Fruit fly (Drosophila melanogaster) whole organism, embryonic: ENCODE results near the gene CG13996.

Experiments
- Aef1 ChIP-seq: fragments of 200-800 bp; sonication (Bioruptor generic); IDR thresholded peaks from 3 replicates; pipeline ENCODE4 v1.3.6; 2022; ENCODE audit warnings: missing biosample characterization, missing genetic modification characterization
- Asciz ChIP-seq: fragments of 200-800 bp; sonication (Bioruptor generic); optimal IDR thresholded peaks from 2 replicates; lab custom pipeline; 2017; ENCODE audit warnings: missing biosample characterization, mild to moderate bottlenecking, missing genetic modification characterization, missing genetic modification reagents
- Bgb ChIP-seq: fragments of 200-800 bp; sonication (Bioruptor generic); IDR thresholded peaks from 2 replicates; pipeline ENCODE4 v1.3.6; 2022; ENCODE audit warnings: missing biosample characterization, missing genetic modification characterization; ENCODE audit not compliant: partially characterized antibody
- CG10366 ChIP-seq: fragments of 200-800 bp; sonication (Bioruptor generic); IDR thresholded peaks from 2 replicates; pipeline ENCODE4 v1.3.6; 2022; ENCODE audit warnings: missing biosample characterization, missing genetic modification characterization
- CG10543 ChIP-seq: fragments of 200-800 bp; sonication (Bioruptor generic); optimal IDR thresholded peaks from 3 replicates; lab custom pipeline; 2017; ENCODE audit warnings: missing biosample characterization, mild to moderate bottlenecking, missing genetic modification characterization, moderate library complexity
- CG12391 ChIP-seq: fragments of 200-800 bp; sonication (Bioruptor generic); optimal IDR thresholded peaks from 3 replicates; lab custom pipeline; 2018; ENCODE audit warnings: missing biosample characterization, mild to moderate bottlenecking, missing genetic modification characterization, moderate library complexity
- CG14667 ChIP-seq: fragments of 200-800 bp; sonication (Bioruptor generic); IDR thresholded peaks from 2 replicates; pipeline ENCODE4 v1.3.6; 2022; ENCODE audit warnings: missing biosample characterization, missing genetic modification characterization
- CG15696 ChIP-seq: fragments of 200-800 bp; sonication (Bioruptor generic); optimal IDR thresholded peaks from 2 replicates; lab custom pipeline; 2019; ENCODE audit warnings: missing biosample characterization, mild to moderate bottlenecking, missing genetic modification characterization, moderate library complexity
- CG1832 ChIP-seq: fragments of 200-800 bp; sonication (Bioruptor generic); optimal IDR thresholded peaks from 2 replicates; lab custom pipeline; 2017; ENCODE audit warnings: missing biosample characterization, mild to moderate bottlenecking, missing genetic modification characterization, inconsistent platforms
- CG2120 ChIP-seq: fragments of 200-800 bp; sonication (Bioruptor generic); optimal IDR thresholded peaks from 3 replicates; lab custom pipeline; 2016; ENCODE audit warnings: missing biosample characterization, missing genetic modification characterization
- CG2875 ChIP-seq: fragments of 200-800 bp; sonication (Bioruptor generic); optimal IDR thresholded peaks from 2 replicates; lab custom pipeline; 2017; ENCODE audit warnings: missing biosample characterization, mild to moderate bottlenecking, missing genetic modification characterization, missing genetic modification reagents
- CG3163 ChIP-seq: fragments of 200-800 bp; sonication (Bioruptor generic); optimal IDR thresholded peaks from 3 replicates; lab custom pipeline; 2016; ENCODE audit warnings: missing biosample characterization, missing genetic modification characterization
- CG4707 ChIP-seq: fragments of 200-800 bp; sonication (Bioruptor generic); optimal IDR thresholded peaks from 2 replicates; lab custom pipeline; 2018; ENCODE audit warnings: missing biosample characterization, mild to moderate bottlenecking, missing genetic modification characterization, moderate library complexity
- CG5180 ChIP-seq: fragments of 200-800 bp; sonication (Bioruptor generic); optimal IDR thresholded peaks from 3 replicates; lab custom pipeline; 2017; ENCODE audit warnings: missing biosample characterization, missing genetic modification characterization, mild to moderate bottlenecking, moderate library complexity, missing genetic modification reagents
- CG5245 ChIP-seq: fragments of 200-800 bp; sonication (Bioruptor generic); optimal IDR thresholded peaks from 3 replicates; lab custom pipeline; 2016; ENCODE audit warnings: missing biosample characterization, missing genetic modification characterization
- CG7839 ChIP-seq: fragments of 200-800 bp; sonication (Bioruptor generic); optimal IDR thresholded peaks from 3 replicates; lab custom pipeline; 2018; ENCODE audit warnings: missing biosample characterization, mild to moderate bottlenecking, missing genetic modification characterization, moderate library complexity
- CG8388 ChIP-seq: fragments of 200-800 bp; sonication (Bioruptor generic); optimal IDR thresholded peaks from 2 replicates; lab custom pipeline; 2019; ENCODE audit warnings: missing biosample characterization, mild to moderate bottlenecking, missing genetic modification characterization, moderate library complexity
- CG9817 ChIP-seq: fragments of 200-800 bp; sonication (Bioruptor generic); optimal IDR thresholded peaks from 2 replicates; lab custom pipeline; 2018; ENCODE audit warnings: missing biosample characterization, mild to moderate bottlenecking, missing genetic modification characterization, moderate library complexity
- CoRest ChIP-seq: fragments of 200-800 bp; sonication (Bioruptor generic); optimal IDR thresholded peaks from 3 replicates; lab custom pipeline; 2018; ENCODE audit warnings: missing biosample characterization, mild to moderate bottlenecking, missing genetic modification characterization, moderate library complexity
- HLHmδ ChIP-seq: fragments of 200-800 bp; sonication (Bioruptor generic); optimal IDR thresholded peaks from 2 replicates; lab custom pipeline; 2018; ENCODE audit warnings: missing biosample characterization, mild to moderate bottlenecking, missing genetic modification characterization, moderate library complexity
- Hand ChIP-seq: fragments of 200-800 bp; sonication (Bioruptor generic); optimal IDR thresholded peaks from 2 replicates; lab custom pipeline; 2017; ENCODE audit warnings: mild to moderate bottlenecking, missing biosample characterization, missing genetic modification reagents, missing genetic modification characterization
- Hr51 ChIP-seq, 2 experiments: fragments of 200-800 bp; sonication (Bioruptor generic); optimal IDR thresholded peaks; 2 replicates in 1 of 2; 3 replicates in 1 of 2; lab custom pipeline; 2016 to 2018; ENCODE audit warnings: missing biosample characterization in 2 of 2, missing genetic modification characterization in 2 of 2, mild to moderate bottlenecking in 1 of 2, moderate library complexity in 1 of 2
- MBD-R2 ChIP-seq: fragments of 200-800 bp; sonication (Bioruptor generic); IDR thresholded peaks from 2 replicates; pipeline ENCODE4 v1.3.6; 2022; ENCODE audit warnings: missing biosample characterization, missing genetic modification characterization
- MTF-1 ChIP-seq: fragments of 200-800 bp; sonication (Bioruptor generic); optimal IDR thresholded peaks from 2 replicates; lab custom pipeline; 2018; ENCODE audit warnings: missing biosample characterization, mild to moderate bottlenecking, missing genetic modification characterization, borderline replicate concordance
- Med ChIP-seq: fragments of 200-800 bp; sonication (Bioruptor generic); peaks from one replicate; lab custom pipeline; 2016; ENCODE audit warnings: missing biosample characterization, missing genetic modification characterization, mild to moderate bottlenecking, inconsistent platforms, moderate library complexity
- Neu2 ChIP-seq: fragments of 200-800 bp; sonication (Bioruptor generic); optimal IDR thresholded peaks from 3 replicates; lab custom pipeline; 2016; ENCODE audit warnings: missing biosample characterization, missing genetic modification characterization, borderline replicate concordance
- Pdp1 ChIP-seq, 2 experiments: fragments of 200-800 bp; sonication (Bioruptor generic); optimal IDR thresholded peaks; 3 replicates each; lab custom pipeline; 2016; ENCODE audit warnings: missing biosample characterization in 2 of 2, missing genetic modification characterization in 2 of 2, mild to moderate bottlenecking in 1 of 2, moderate library complexity in 1 of 2
- Scr ChIP-seq: fragments of 200-800 bp; sonication (Bioruptor generic); IDR thresholded peaks from 2 replicates; pipeline ENCODE4 v1.3.6; 2022; ENCODE audit warnings: missing biosample characterization, missing genetic modification characterization; ENCODE audit not compliant: partially characterized antibody
- Stat92E ChIP-seq, 3 experiments: fragments of >200 bp in 2 of 3; fragments of 200-800 bp in 1 of 3; sonication (Bioruptor generic) in 1 of 3; optimal IDR thresholded peaks; 2 replicates each; lab custom pipeline; 2017 to 2019; ENCODE audit warnings: missing biosample characterization in 3 of 3, missing genetic modification characterization in 3 of 3, mild to moderate bottlenecking in 1 of 3, moderate library complexity in 1 of 3
- al ChIP-seq: fragments of 200-800 bp; sonication (Bioruptor generic); IDR thresholded peaks from 2 replicates; pipeline ENCODE4 v1.3.6; 2022; ENCODE audit warnings: missing biosample characterization, missing genetic modification characterization
- amos ChIP-seq: fragments of 200-800 bp; sonication (Bioruptor generic); IDR thresholded peaks from 2 replicates; pipeline ENCODE4 v1.3.6; 2022; ENCODE audit warnings: missing biosample characterization, missing genetic modification characterization; ENCODE audit not compliant: partially characterized antibody
- br ChIP-seq: fragments of >200 bp; optimal IDR thresholded peaks from 2 replicates; lab custom pipeline; 2017
- en ChIP-seq: fragments of 200-800 bp; sonication (Bioruptor generic); optimal IDR thresholded peaks from 2 replicates; lab custom pipeline; 2016; ENCODE audit warnings: missing biosample characterization, missing genetic modification characterization
- eyg ChIP-seq: fragments of 200-800 bp; sonication (Bioruptor generic); optimal IDR thresholded peaks from 3 replicates; lab custom pipeline; 2016; ENCODE audit warnings: missing biosample characterization, missing genetic modification characterization
- grau ChIP-seq: fragments of 200-800 bp; optimal IDR thresholded peaks from 3 replicates; lab custom pipeline; 2019; ENCODE audit warnings: missing biosample characterization, mild to moderate bottlenecking, missing genetic modification characterization, moderate library complexity
- hbn ChIP-seq: fragments of 200-800 bp; sonication (Bioruptor generic); IDR thresholded peaks from 2 replicates; pipeline ENCODE4 v1.3.6; 2022; ENCODE audit warnings: missing biosample characterization, missing genetic modification characterization; ENCODE audit not compliant: partially characterized antibody
- lilli ChIP-seq: fragments of 200-800 bp; sonication (Bioruptor generic); optimal IDR thresholded peaks from 3 replicates; lab custom pipeline; 2016; ENCODE audit warnings: missing biosample characterization, missing genetic modification characterization
- mld ChIP-seq: fragments of 200-800 bp; sonication (Bioruptor generic); IDR thresholded peaks from 3 replicates; pipeline ENCODE4 v1.3.6; 2022; ENCODE audit warnings: missing biosample characterization, missing genetic modification characterization; ENCODE audit not compliant: partially characterized antibody
- psq ChIP-seq: fragments of 200-800 bp; sonication (Bioruptor generic); optimal IDR thresholded peaks from 2 replicates; lab custom pipeline; 2017; ENCODE audit warnings: missing biosample characterization, missing genetic modification characterization
- ranshi ChIP-seq: fragments of 200-800 bp; sonication (Bioruptor generic); IDR thresholded peaks from 2 replicates; pipeline ENCODE4 v1.3.6; 2022; ENCODE audit warnings: missing biosample characterization, missing genetic modification characterization
- run ChIP-seq: fragments of 200-800 bp; sonication (Bioruptor generic); optimal IDR thresholded peaks from 3 replicates; lab custom pipeline; 2018; ENCODE audit warnings: missing biosample characterization, mild to moderate bottlenecking, missing genetic modification characterization
- salm ChIP-seq: fragments of 200-800 bp; sonication (Bioruptor generic); optimal IDR thresholded peaks from 2 replicates; lab custom pipeline; 2018; ENCODE audit warnings: missing biosample characterization, mild to moderate bottlenecking, missing genetic modification characterization
- sd ChIP-seq: fragments of 200-800 bp; sonication (Bioruptor generic); optimal IDR thresholded peaks from 3 replicates; lab custom pipeline; 2018; ENCODE audit warnings: missing biosample characterization, mild to moderate bottlenecking, missing genetic modification characterization, moderate library complexity
- wek ChIP-seq: fragments of 200-800 bp; sonication (Bioruptor generic); optimal IDR thresholded peaks from 3 replicates; lab custom pipeline; 2018; ENCODE audit warnings: missing biosample characterization, mild to moderate bottlenecking, missing genetic modification characterization, moderate library complexity
- yki ChIP-seq: fragments of >200 bp; optimal IDR thresholded peaks from 3 replicates; lab custom pipeline; 2018
- zen2 ChIP-seq: fragments of 200-800 bp; sonication (Bioruptor generic); IDR thresholded peaks from 3 replicates; pipeline ENCODE4 v1.3.6; 2022; ENCODE audit warnings: missing biosample characterization, missing genetic modification characterization; ENCODE audit not compliant: partially characterized antibody
- zfh2 ChIP-seq: fragments of 200-800 bp; sonication (Bioruptor generic); optimal IDR thresholded peaks from 2 replicates; lab custom pipeline; 2016; ENCODE audit warnings: missing biosample characterization, missing genetic modification characterization

CG13996 gene

dm6 chr2L:5979957-5980861 lies 40.4 kb upstream of the CG13996 start (continued):
- TF ChIP-seq CG5180 (GFP tag; lab: Kevin White, UChicago) (peak; percentile 13), CG4707 (GFP tag; lab: Kevin White, UChicago) (peak; percentile 11), CG5245 (GFP tag; lab: Kevin White, UChicago) (no peak), Neu2 (no peak), run (tag; lab: Kevin White, UChicago) (no peak), amos (GFP tag; lab: Robert Waterston, UW) (no peak), grau (tag; lab: Kevin White, UChicago) (peak; percentile 33), MBD-R2 (GFP tag; lab: Robert Waterston, UW) (no peak), CG12391 (tag; lab: Kevin White, UChicago) (peak; percentile 8), Med (GFP tag; lab: Kevin White, UChicago) (peak; percentile 87), lilli (GFP tag; lab: Kevin White, UChicago) (peak; percentile 9), Hand (peak; percentile 64), Asciz (GFP tag; lab: Kevin White, UChicago) (peak; percentile 31), Scr (GFP tag; lab: Robert Waterston, UW) (no peak), eyg (GFP tag; lab: Kevin White, UChicago) (no peak), CG14667 (GFP tag; lab: Robert Waterston, UW) (no peak), CG10543 (GFP tag; lab: Kevin White, UChicago) (peak; percentile 65), CG3163 (GFP tag; lab: Kevin White, UChicago) (peak; percentile 56), Pdp1 (GFP tag; optimal IDR thresholded peaks at IDR 0.05; lab: Kevin White, UChicago) (peak in 1 of 2 experiments; percentile 19), CG2875 (no peak), CG7839 (tag; lab: Kevin White, UChicago) (peak; percentile 27), CG2120 (peak; percentile 17), psq (GFP tag; lab: Kevin White, UChicago) (no peak), Bgb (GFP tag; lab: Robert Waterston, UW) (no peak), Stat92E (GFP tag; optimal IDR thresholded peaks at IDR 0.05; lab: Kevin White, UChicago) (peak in 1 of 3 experiments; percentile 79), CG10366 (GFP tag; lab: Robert Waterston, UW) (no peak), sd (tag; lab: Kevin White, UChicago) (peak; percentile 41), CG15696 (no peak), CG8388 (GFP tag; lab: Kevin White, UChicago) (peak; percentile 9), Hr51 (GFP tag; optimal IDR thresholded peaks at IDR 0.05; lab: Kevin White, UChicago) (peak in 1 of 2 experiments; percentile 7), CoRest (tag; lab: Kevin White, UChicago) (no peak), MTF-1 (GFP tag; lab: Kevin White, UChicago) (peak; percentile 49), zfh2 (no peak), yki (peak; percentile 48), CG9817 (tag; lab: Kevin White, UChicago) (no peak), salm (tag; lab: Kevin White, UChicago) (peak; percentile 42), br (lab: Kevin White, UChicago) (no peak), zen2 (GFP tag; lab: Robert Waterston, UW) (no peak), ranshi (no peak), al (GFP tag; lab: Robert Waterston, UW) (no peak), wek (GFP tag; lab: Kevin White, UChicago) (peak; percentile 57), hbn (GFP tag; lab: Robert Waterston, UW) (no peak), en (GFP tag; lab: Kevin White, UChicago) (no peak), CG1832 (GFP tag; lab: Kevin White, UChicago) (peak; percentile 92), HLHmδ (GFP tag; lab: Kevin White, UChicago) (peak; percentile 83), mld (no peak), Aef1 (GFP tag; lab: Robert Waterston, UW) (no peak)
